Worm (Caenorhabditis elegans) whole organism, mixed stage, embryonic: ENCODE data around the gene ZK550.6.
A peak's percentile ranks its signal among the peaks of the same experiment; 100 is the strongest.

Experiments used
- M03D4.4 ChIP-seq: sonication (generic microtip); optimal IDR thresholded peaks from 2 replicates; lab custom pipeline; 2017; ENCODE audit warnings: mild to moderate bottlenecking, missing genetic modification characterization, missing compliant biosample characterization
- bed-3 ChIP-seq: fragments of 200-800 bp; sonication (Bioruptor generic); optimal IDR thresholded peaks from 3 replicates; lab custom pipeline; 2018; ENCODE audit warnings: mild to moderate bottlenecking, missing genetic modification characterization, moderate library complexity, missing compliant biosample characterization
- blmp-1 ChIP-seq: fragments of 150-350 bp; optimal IDR thresholded peaks from 2 replicates; lab custom pipeline; 2014; ENCODE audit warnings: missing biosample characterization, missing genetic modification characterization
- ceh-39 ChIP-seq: fragments of 150-350 bp; optimal IDR thresholded peaks from 2 replicates; lab custom pipeline; 2014; ENCODE audit warnings: missing biosample characterization, missing genetic modification characterization
- ceh-43 ChIP-seq: fragments of 200-800 bp; sonication (Bioruptor generic); optimal IDR thresholded peaks from 2 replicates; lab custom pipeline; 2018; ENCODE audit warnings: mild to moderate bottlenecking, missing genetic modification characterization, moderate library complexity, missing compliant biosample characterization
- ceh-83 ChIP-seq: fragments of 200-800 bp; sonication (Bioruptor generic); optimal IDR thresholded peaks from 2 replicates; lab custom pipeline; 2018; ENCODE audit warnings: mild to moderate bottlenecking, missing genetic modification characterization, missing compliant biosample characterization
- ces-1 ChIP-seq: fragments of 150-350 bp; optimal IDR thresholded peaks from 2 replicates; lab custom pipeline; 2014; ENCODE audit warnings: missing biosample characterization, missing genetic modification reagents, missing genetic modification characterization
- drap-1 ChIP-seq: fragments of 200-800 bp; sonication (Bioruptor generic); optimal IDR thresholded peaks from 3 replicates; lab custom pipeline; 2018; ENCODE audit warnings: mild to moderate bottlenecking, missing genetic modification characterization, missing compliant biosample characterization
- elt-1 ChIP-seq: sonication (generic microtip); optimal IDR thresholded peaks from 2 replicates; lab custom pipeline; 2017; ENCODE audit warnings: missing genetic modification characterization, mild to moderate bottlenecking, missing compliant biosample characterization, antibody characterized with exemption, moderate library complexity, borderline replicate concordance; ENCODE audit not compliant: insufficient read depth
- elt-3 ChIP-seq: fragments of 150-350 bp; optimal IDR thresholded peaks from 2 replicates; lab custom pipeline; 2014; ENCODE audit warnings: missing biosample characterization, missing genetic modification characterization
- flh-1 ChIP-seq: fragments of 200-800 bp; sonication (Bioruptor generic); optimal IDR thresholded peaks from 2 replicates; lab custom pipeline; 2018; ENCODE audit warnings: mild to moderate bottlenecking, missing genetic modification characterization, moderate library complexity, missing compliant biosample characterization
- ham-2 ChIP-seq: fragments of 200-800 bp; sonication (Bioruptor generic); optimal IDR thresholded peaks from 2 replicates; lab custom pipeline; 2018; ENCODE audit warnings: mild to moderate bottlenecking, missing genetic modification characterization, missing compliant biosample characterization
- hlh-1 ChIP-seq: fragments of 150-350 bp; optimal IDR thresholded peaks from 2 replicates; lab custom pipeline; 2014; ENCODE audit warnings: missing biosample characterization, missing genetic modification reagents, missing genetic modification characterization
- lin-13 ChIP-seq: fragments of 150-350 bp; optimal IDR thresholded peaks from 2 replicates; lab custom pipeline; 2014; ENCODE audit warnings: missing biosample characterization, missing genetic modification characterization
- lsy-2 ChIP-seq: fragments of 150-350 bp; optimal IDR thresholded peaks from 2 replicates; lab custom pipeline; 2014; ENCODE audit warnings: missing biosample characterization, missing genetic modification characterization
- mab-5 ChIP-seq: fragments of 150-350 bp; optimal IDR thresholded peaks from 2 replicates; lab custom pipeline; 2014; ENCODE audit warnings: missing biosample characterization, missing genetic modification characterization
- mep-1 ChIP-seq: fragments of 150-350 bp; optimal IDR thresholded peaks from 2 replicates; lab custom pipeline; 2017; ENCODE audit warnings: missing biosample characterization, missing genetic modification reagents, missing genetic modification characterization, inconsistent platforms
- nhr-12 ChIP-seq: fragments of 150-350 bp; optimal IDR thresholded peaks from 2 replicates; lab custom pipeline; 2014; ENCODE audit warnings: missing biosample characterization, missing genetic modification characterization
- nhr-2 ChIP-seq: fragments of 150-350 bp; optimal IDR thresholded peaks from 2 replicates; lab custom pipeline; 2014; ENCODE audit warnings: missing biosample characterization, missing genetic modification characterization
- nhr-237 ChIP-seq: fragments of 150-350 bp; optimal IDR thresholded peaks from 2 replicates; lab custom pipeline; 2014; ENCODE audit warnings: missing biosample characterization, missing genetic modification characterization
- nhr-76 ChIP-seq: sonication (generic microtip); optimal IDR thresholded peaks from 2 replicates; lab custom pipeline; 2017; ENCODE audit warnings: missing biosample characterization, missing genetic modification characterization
- pha-4 ChIP-seq: fragments of 150-350 bp; optimal IDR thresholded peaks from 2 replicates; lab custom pipeline; 2018; ENCODE audit warnings: missing biosample characterization, missing genetic modification reagents, missing genetic modification characterization
- sem-2 ChIP-seq: fragments of 200-800 bp; sonication (Bioruptor generic); optimal IDR thresholded peaks from 2 replicates; lab custom pipeline; 2018; ENCODE audit warnings: mild to moderate bottlenecking, missing genetic modification characterization, missing compliant biosample characterization
- snpc-4 ChIP-seq: fragments of 150-350 bp; optimal IDR thresholded peaks from 2 replicates; lab custom pipeline; 2014; ENCODE audit warnings: missing biosample characterization, missing genetic modification characterization
- sptf-1 ChIP-seq: sonication (generic microtip); optimal IDR thresholded peaks from 2 replicates; lab custom pipeline; 2017; ENCODE audit warnings: mild to moderate bottlenecking, missing genetic modification characterization, moderate library complexity, missing compliant biosample characterization
- tbx-8 ChIP-seq: fragments of 200-800 bp; sonication (Bioruptor generic); optimal IDR thresholded peaks from 2 replicates; lab custom pipeline; 2018; ENCODE audit warnings: mild to moderate bottlenecking, missing genetic modification characterization, moderate library complexity, missing compliant biosample characterization
- unc-120 ChIP-seq: sonication (generic microtip); optimal IDR thresholded peaks from 2 replicates; lab custom pipeline; 2017; ENCODE audit warnings: missing genetic modification characterization, missing compliant biosample characterization; ENCODE audit not compliant: poor library complexity, severe bottlenecking
- unc-39 ChIP-seq: fragments of 150-350 bp; optimal IDR thresholded peaks from 2 replicates; lab custom pipeline; 2014; ENCODE audit warnings: missing biosample characterization, missing genetic modification characterization
- unc-62 ChIP-seq: fragments of 150-350 bp; optimal IDR thresholded peaks from 2 replicates; lab custom pipeline; 2014; ENCODE audit warnings: missing biosample characterization, missing genetic modification reagents, missing genetic modification characterization
- zip-8 ChIP-seq: fragments of 150-350 bp; optimal IDR thresholded peaks from 2 replicates; lab custom pipeline; 2014; ENCODE audit warnings: missing biosample characterization, missing genetic modification characterization
- ztf-11 ChIP-seq: fragments of 150-350 bp; optimal IDR thresholded peaks from 2 replicates; lab custom pipeline; 2014; ENCODE audit warnings: missing biosample characterization, missing genetic modification characterization

Gene ZK550.6

DNA sequence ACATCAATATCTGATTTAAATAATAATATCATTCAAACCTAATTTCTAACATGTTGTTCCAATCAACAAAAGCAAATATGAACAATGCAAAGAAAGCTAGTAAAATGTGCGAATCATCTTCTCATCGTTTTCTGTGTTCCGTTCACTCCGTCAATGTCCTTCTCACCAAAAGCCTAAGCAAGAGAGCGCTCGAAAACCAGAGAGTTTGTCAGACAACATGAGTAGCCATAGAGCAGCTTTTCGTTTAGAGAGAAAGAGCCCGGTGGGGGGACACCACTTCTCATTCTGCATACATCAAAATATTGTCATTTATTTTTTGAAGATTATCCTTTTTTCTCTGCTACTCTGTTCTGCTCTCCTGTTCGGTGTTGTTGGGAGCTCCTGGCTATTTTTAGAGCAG lies 31.4 kb upstream of the ZK550.6 start:
- TF ChIP-seq sem-2 (no peak), ces-1 (no peak), ham-2 (GFP tag; lab: Kevin White, UChicago) (no peak), unc-39 (tag; lab: Kevin White, UChicago) (no peak), flh-1 (no peak), tbx-8 (GFP tag; lab: Kevin White, UChicago) (no peak), mab-5 (tag; lab: Kevin White, UChicago) (no peak), ceh-39 (tag; lab: Kevin White, UChicago) (no peak), elt-3 (tag; lab: Kevin White, UChicago) (no peak), drap-1 (GFP tag; lab: Kevin White, UChicago) (no peak), pha-4 (tag; lab: Kevin White, UChicago) (peak; percentile 14), lin-13 (no peak), nhr-237 (tag; lab: Kevin White, UChicago) (no peak), ceh-43 (no peak), elt-1 (tag; lab: Kevin White, UChicago) (no peak), bed-3 (GFP tag; lab: Kevin White, UChicago) (no peak), unc-62 (GFP tag; lab: Kevin White, UChicago) (no peak), hlh-1 (tag; lab: Kevin White, UChicago) (peak; percentile 20), lsy-2 (tag; lab: Kevin White, UChicago) (no peak), M03D4.4 (tag; lab: Kevin White, UChicago) (no peak), snpc-4 (tag; lab: Kevin White, UChicago) (no peak), sptf-1 (no peak), nhr-76 (tag; lab: Kevin White, UChicago) (no peak), blmp-1 (tag; lab: Kevin White, UChicago) (no peak), unc-120 (tag; lab: Kevin White, UChicago) (peak; percentile 19)

ce11 chrIV:17293068-17293467 lies 30.8 kb upstream of the ZK550.6 start:
- TF ChIP-seq nhr-2 (no peak), unc-39 (tag; lab: Kevin White, UChicago) (no peak), sem-2 (no peak)

DNA sequence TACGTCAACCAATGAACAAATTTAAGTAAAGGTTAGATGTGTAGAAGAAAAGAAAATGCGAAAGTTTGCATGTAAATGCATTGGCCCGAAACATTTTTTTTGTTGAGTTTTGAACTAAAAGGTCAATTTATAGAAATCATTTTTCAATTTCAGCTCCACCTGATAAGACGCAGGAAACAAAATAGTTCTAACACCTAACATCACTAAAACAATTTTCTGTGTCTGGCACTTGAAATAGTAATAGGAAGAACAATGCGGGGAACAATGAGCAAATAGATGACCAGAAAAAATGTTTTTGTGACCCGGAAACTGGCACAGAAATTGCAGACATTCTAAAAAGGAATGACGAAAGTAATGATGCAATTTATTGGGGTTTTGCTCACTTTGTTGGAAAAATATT lies 30.1 kb upstream of the ZK550.6 start:
- no peak for TF ChIP-seq lsy-2 (tag; lab: Kevin White, UChicago)
- TF ChIP-seq zip-8 (tag; lab: Kevin White, UChicago) = no peak
- no peak for TF ChIP-seq ceh-83 (GFP tag; lab: Kevin White, UChicago)
- TF ChIP-seq blmp-1 (tag; lab: Kevin White, UChicago) = no peak
- TF ChIP-seq sem-2 = no peak
- TF ChIP-seq unc-120 (tag; lab: Kevin White, UChicago) = no peak
- TF ChIP-seq drap-1 (GFP tag; lab: Kevin White, UChicago) = no peak
- no peak for TF ChIP-seq ztf-11 (tag; lab: Kevin White, UChicago)
- TF ChIP-seq, all 35 proteins: peak for 0

DNA sequence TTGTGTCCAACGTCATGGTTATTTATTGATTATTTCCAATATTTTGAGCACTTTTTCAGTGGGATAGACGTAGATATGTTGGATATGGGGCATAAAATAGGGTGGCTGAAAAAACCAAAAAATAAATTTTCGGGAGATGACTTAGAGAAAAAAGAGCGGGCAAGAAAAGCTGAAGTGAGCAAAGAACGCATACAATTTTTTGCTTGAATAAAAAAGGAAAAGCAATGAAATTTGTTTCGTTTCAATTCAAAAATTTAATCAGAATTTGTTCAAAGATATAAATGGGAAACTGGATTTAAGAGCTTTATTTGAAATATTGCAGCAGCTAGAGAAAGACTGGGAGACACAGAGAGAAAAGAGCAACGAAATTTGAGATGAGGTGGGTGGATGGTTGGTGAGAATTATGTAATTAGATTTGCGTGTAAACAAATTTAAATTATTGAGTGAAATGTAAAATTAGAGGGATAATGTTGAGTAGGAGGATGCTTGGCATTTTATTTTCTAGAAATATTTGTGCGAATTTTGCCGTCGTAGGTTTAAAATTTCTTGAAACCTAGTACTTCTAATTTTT lies 29.4 kb upstream of the ZK550.6 start, which contains the start of the genes T28F3.11 and slc-17.4:
Gene T28F3.11, minus strand, starts transcription at position 51 of the 571 bp plus-strand sequence.
Gene slc-17.4, minus strand, starts transcription at position 105 of the 571 bp plus-strand sequence.
- TF ChIP-seq nhr-76 (tag; lab: Kevin White, UChicago) (no peak), ces-1 (peak; percentile 64)

DNA sequence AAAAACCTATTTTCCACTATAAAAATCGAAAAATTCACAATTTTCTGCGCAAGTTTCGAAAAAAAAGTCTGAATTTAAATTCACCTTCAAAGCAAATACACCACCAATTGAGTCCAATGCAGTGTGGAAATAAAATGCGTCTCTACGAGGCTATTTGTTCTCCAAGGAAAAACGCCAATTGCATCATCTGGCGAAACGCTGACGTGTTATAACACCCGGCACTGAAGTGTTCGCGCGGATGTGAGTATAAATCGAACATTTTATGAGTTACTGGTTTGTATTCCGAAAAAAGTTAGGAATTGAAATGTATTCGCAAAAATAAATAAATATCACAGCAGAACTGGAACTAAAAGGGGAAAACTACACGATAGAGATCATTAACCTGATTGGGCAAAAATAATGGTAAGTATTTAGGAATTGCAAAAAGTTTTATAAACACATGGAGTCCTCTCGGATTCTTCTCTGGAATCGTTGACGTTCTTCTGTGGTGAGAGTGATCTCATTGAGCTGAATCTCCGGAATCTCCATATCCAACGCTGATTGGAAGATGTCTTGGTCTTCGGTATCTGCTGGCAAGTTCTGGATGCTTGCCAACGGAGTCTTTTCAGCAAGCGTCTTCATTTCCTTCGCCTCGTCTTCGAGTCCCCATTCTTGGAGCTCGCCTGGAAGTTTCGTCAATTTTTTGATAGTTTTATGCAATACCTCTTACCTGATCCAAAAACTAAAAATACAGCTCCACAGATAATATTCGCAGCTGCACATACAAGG lies 25.8 kb upstream of the ZK550.6 start, which contains the start of gene zipt-7.1:
Gene zipt-7.1, minus strand, starts transcription at position 232 of the 768 bp plus-strand sequence.
- TF ChIP-seq sem-2 (no peak), elt-3 (tag; lab: Kevin White, UChicago) (no peak), zip-8 (tag; lab: Kevin White, UChicago) (no peak), bed-3 (GFP tag; lab: Kevin White, UChicago) (no peak), ham-2 (GFP tag; lab: Kevin White, UChicago) (no peak), nhr-12 (tag; lab: Kevin White, UChicago) (no peak), ztf-11 (tag; lab: Kevin White, UChicago) (no peak), pha-4 (tag; lab: Kevin White, UChicago) (no peak), blmp-1 (tag; lab: Kevin White, UChicago) (no peak), mep-1 (tag; lab: Kevin White, UChicago) (no peak)
